Fruit fly (Drosophila melanogaster): Measurements from ENCODE around the gene Edem2.
A peak's percentile ranks its signal among the peaks of the same experiment; 100 is the strongest.

Edem2 gene

dm6 chr2L:13190534-13190933 is 1.5 kb upstream of the Edem2 start (continued):
- TF ChIP-seq foxo (GFP tag; optimal IDR thresholded peaks at IDR 0.05) (peak in 1 of 2 experiments; percentile 12), HLH106 (tag; optimal IDR thresholded peaks at IDR 0.05) (no peak), dsf (GFP tag; optimal IDR thresholded peaks at IDR 0.05; ENCODE audit: borderline replicate concordance) (no peak), N (GFP tag; optimal IDR thresholded peaks at IDR 0.05) (no peak), tai (GFP tag; optimal IDR thresholded peaks at IDR 0.05) (no peak), Hr83 (GFP tag; optimal IDR thresholded peaks at IDR 0.05; ENCODE audit: poor library complexity, severe bottlenecking) (no peak), Jra (GFP tag; optimal IDR thresholded peaks at IDR 0.05) (no peak), fru (GFP tag; optimal IDR thresholded peaks at IDR 0.05) (peak; percentile 56), usp (GFP tag; optimal IDR thresholded peaks at IDR 0.05) (no peak), CG9705 (GFP tag; optimal IDR thresholded peaks at IDR 0.05) (no peak), Rel (GFP tag; optimal IDR thresholded peaks at IDR 0.05) (no peak), Rel (tag; optimal IDR thresholded peaks at IDR 0.05) (peak; percentile 85), psq (GFP tag; optimal IDR thresholded peaks at IDR 0.05) (no peak)

DNA sequence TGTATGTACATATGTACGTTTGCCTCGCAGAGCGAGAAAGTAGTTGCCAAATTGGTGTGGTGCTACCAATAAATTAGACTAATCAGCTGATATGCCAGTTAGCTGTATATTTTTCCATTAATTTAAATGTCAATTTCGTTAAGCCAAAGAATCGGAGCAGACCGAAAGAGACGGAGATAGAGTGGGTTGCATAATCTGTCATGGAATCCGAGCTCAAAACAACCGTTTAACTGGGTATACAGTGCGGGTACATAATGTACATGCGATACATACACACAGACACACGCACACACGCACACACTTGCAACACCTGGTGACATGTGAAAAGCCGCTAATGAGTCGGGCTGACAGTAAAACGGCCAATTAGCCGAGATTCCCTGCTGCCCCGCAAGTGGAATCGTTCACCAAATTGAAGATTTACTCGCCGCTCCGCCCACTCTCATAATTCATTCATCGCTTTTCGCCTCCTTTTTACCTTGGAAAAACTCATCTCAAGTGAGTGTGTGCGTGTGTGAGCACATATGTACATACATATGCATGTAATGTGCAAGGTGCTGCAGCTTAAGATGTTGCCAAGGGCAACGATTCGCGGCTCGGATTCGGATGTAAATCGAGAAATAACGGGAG is 836 bp upstream of the Edem2 start:
- no peak for TF ChIP-seq sv (GFP tag; optimal IDR thresholded peaks at IDR 0.05)
- TF ChIP-seq woc (GFP tag; optimal IDR thresholded peaks at IDR 0.05), result no peak
- no peak for TF ChIP-seq dmrt93B (GFP tag; optimal IDR thresholded peaks at IDR 0.05)
- TF ChIP-seq Jra (GFP tag; optimal IDR thresholded peaks at IDR 0.05), result no peak
- TF ChIP-seq Sp1 (GFP tag; optimal IDR thresholded peaks at IDR 0.05), result no peak
- TF ChIP-seq Hnf4 (GFP tag; optimal IDR thresholded peaks at IDR 0.05), result no peak
- TF ChIP-seq Myc (optimal IDR thresholded peaks at IDR 0.05), result no peak
- no peak for TF ChIP-seq Dfd (GFP tag; optimal IDR thresholded peaks at IDR 0.05)
- TF ChIP-seq rgr (GFP tag; optimal IDR thresholded peaks at IDR 0.05), result no peak
- no peak for TF ChIP-seq GATAd (GFP tag; optimal IDR thresholded peaks at IDR 0.05)
- TF ChIP-seq HLH106 (tag; optimal IDR thresholded peaks at IDR 0.05), result no peak
- no peak for TF ChIP-seq ey (GFP tag; optimal IDR thresholded peaks at IDR 0.05)
- TF ChIP-seq Vsx2 (GFP tag; optimal IDR thresholded peaks at IDR 0.05; ENCODE audit: partially characterized antibody), result no peak
- TF ChIP-seq fru (GFP tag; optimal IDR thresholded peaks at IDR 0.05), result no peak
- TF ChIP-seq Mio (GFP tag; optimal IDR thresholded peaks at IDR 0.05), result no peak
- TF ChIP-seq brk (GFP tag; optimal IDR thresholded peaks at IDR 0.05), result no peak
- no peak for TF ChIP-seq OdsH (GFP tag; optimal IDR thresholded peaks at IDR 0.05)

- TF ChIP-seq CrebA (GFP tag; optimal IDR thresholded peaks at IDR 0.05; ENCODE audit: borderline replicate concordance), result no peak
- TF ChIP-seq foxo (GFP tag; optimal IDR thresholded peaks at IDR 0.05), result no peak
- no peak for TF ChIP-seq Hr83 (GFP tag; optimal IDR thresholded peaks at IDR 0.05; ENCODE audit: poor library complexity, severe bottlenecking)
- no peak for TF ChIP-seq sv (GFP tag; optimal IDR thresholded peaks at IDR 0.05)
- no peak for TF ChIP-seq brk (GFP tag; optimal IDR thresholded peaks at IDR 0.05)
- TF ChIP-seq Dfd (GFP tag; optimal IDR thresholded peaks at IDR 0.05), result no peak
- TF ChIP-seq rgr (GFP tag; optimal IDR thresholded peaks at IDR 0.05), result no peak
- no peak for TF ChIP-seq Abd-B (GFP tag; optimal IDR thresholded peaks at IDR 0.05)
- no peak for TF ChIP-seq ey (GFP tag; optimal IDR thresholded peaks at IDR 0.05)
- TF ChIP-seq Mio (GFP tag; optimal IDR thresholded peaks at IDR 0.05), result no peak
- no peak for TF ChIP-seq HLH106 (tag; optimal IDR thresholded peaks at IDR 0.05)
- TF ChIP-seq N (GFP tag; optimal IDR thresholded peaks at IDR 0.05), result no peak
- no peak for TF ChIP-seq GATAd (GFP tag; optimal IDR thresholded peaks at IDR 0.05)
- TF ChIP-seq Hnf4 (GFP tag; optimal IDR thresholded peaks at IDR 0.05), result no peak
- no peak for TF ChIP-seq tai (GFP tag; optimal IDR thresholded peaks at IDR 0.05)
Observed at dm6 chr2L:13195822-13196221, 3.8 kb downstream of the Edem2 start.

- TF ChIP-seq Myc (optimal IDR thresholded peaks at IDR 0.05) (no peak), Rel (GFP tag; optimal IDR thresholded peaks at IDR 0.05) (no peak), Rel (tag; optimal IDR thresholded peaks at IDR 0.05) (peak; percentile 76)
Observed at dm6 chr2L:13202960-13203436, 11.0 kb downstream of the Edem2 start, which contains the start of gene CG16972. CG16972 (minus strand) TSS chr2L:13203295.

dm6 chr2L:13203437-13204137 is 11.6 kb downstream of the Edem2 start, which contains the start of gene Pect:
Pect (plus strand) TSS chr2L:13203762.
- TF ChIP-seq lola (GFP tag; optimal IDR thresholded peaks at IDR 0.05) (no peak), Dif (GFP tag; optimal IDR thresholded peaks at IDR 0.05; ENCODE audit: partially characterized antibody) (peak; percentile 51), HLH106 (tag; optimal IDR thresholded peaks at IDR 0.05) (no peak), jim (GFP tag; optimal IDR thresholded peaks at IDR 0.05) (no peak), tai (GFP tag; optimal IDR thresholded peaks at IDR 0.05) (no peak), Hr78 (GFP tag; optimal IDR thresholded peaks at IDR 0.05) (no peak), dl (GFP tag; optimal IDR thresholded peaks at IDR 0.05; ENCODE audit: insufficient read depth in 1 of 2, partially characterized antibody in 2 of 2) (peak in 1 of 2 experiments; percentile 17), Sp1 (GFP tag; optimal IDR thresholded peaks at IDR 0.05) (peak; percentile 30), pan (optimal IDR thresholded peaks at IDR 0.05) (no peak), sage (GFP tag; optimal IDR thresholded peaks at IDR 0.05) (no peak), CG9705 (GFP tag; optimal IDR thresholded peaks at IDR 0.05) (no peak), psq (GFP tag; optimal IDR thresholded peaks at IDR 0.05) (peak; percentile 43), rgr (GFP tag; optimal IDR thresholded peaks at IDR 0.05) (no peak), N (GFP tag; optimal IDR thresholded peaks at IDR 0.05) (no peak), br (GFP tag; optimal IDR thresholded peaks at IDR 0.05) (no peak), dmrt93B (GFP tag; optimal IDR thresholded peaks at IDR 0.05) (no peak), CG32264 (GFP tag; optimal IDR thresholded peaks at IDR 0.05) (no peak), GATAd (GFP tag; optimal IDR thresholded peaks at IDR 0.05) (no peak), h (GFP tag; optimal IDR thresholded peaks at IDR 0.05) (peak; percentile 47), Jra (GFP tag; optimal IDR thresholded peaks at IDR 0.05) (no peak)

Measured in whole organism, wandering third instar larva.